Worm (Caenorhabditis elegans) whole organism, mixed stage, embryonic: ENCODE measurements around the gene irld-4.

Source experiments
- ces-1 ChIP-seq: fragments of 150-350 bp; optimal IDR thresholded peaks from 2 replicates; lab custom pipeline; 2014; ENCODE audit warnings: missing biosample characterization, missing genetic modification reagents, missing genetic modification characterization
- lin-13 ChIP-seq: fragments of 150-350 bp; optimal IDR thresholded peaks from 2 replicates; lab custom pipeline; 2014; ENCODE audit warnings: missing biosample characterization, missing genetic modification characterization
- lsy-2 ChIP-seq: fragments of 150-350 bp; optimal IDR thresholded peaks from 2 replicates; lab custom pipeline; 2014; ENCODE audit warnings: missing biosample characterization, missing genetic modification characterization
- mep-1 ChIP-seq: fragments of 150-350 bp; optimal IDR thresholded peaks from 2 replicates; lab custom pipeline; 2017; ENCODE audit warnings: missing biosample characterization, missing genetic modification reagents, missing genetic modification characterization, inconsistent platforms
- nhr-237 ChIP-seq: fragments of 150-350 bp; optimal IDR thresholded peaks from 2 replicates; lab custom pipeline; 2014; ENCODE audit warnings: missing biosample characterization, missing genetic modification characterization
- sem-2 ChIP-seq: fragments of 200-800 bp; sonication (Bioruptor generic); optimal IDR thresholded peaks from 2 replicates; lab custom pipeline; 2018; ENCODE audit warnings: mild to moderate bottlenecking, missing genetic modification characterization, missing compliant biosample characterization

DNA sequence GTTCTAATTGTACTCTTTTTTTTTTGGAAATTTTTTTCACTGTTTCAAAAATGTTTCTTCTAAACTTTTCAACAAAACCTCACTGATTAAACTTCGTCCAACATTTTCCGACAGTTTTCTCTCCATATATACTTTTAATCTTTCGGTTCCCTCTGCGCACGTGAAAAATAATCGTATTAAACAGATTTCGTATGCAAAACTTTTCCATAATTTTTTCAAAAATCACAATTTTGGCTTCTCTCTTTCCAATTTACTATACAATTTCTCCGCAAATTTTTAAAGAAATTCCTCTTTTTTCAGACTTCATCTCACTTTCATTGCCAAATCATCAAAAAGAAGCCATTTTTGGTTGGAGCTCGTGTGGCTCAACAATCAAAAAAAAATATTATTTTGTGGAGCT lies 16.6 kb upstream of the irld-4 start, which contains the start of gene dmd-6:
- TF ChIP-seq mep-1 (tag; lab: Kevin White, UChicago) (no peak), nhr-237 (tag; lab: Kevin White, UChicago) (no peak), lin-13 (tag; lab: Kevin White, UChicago) (no peak), lsy-2 (tag; lab: Kevin White, UChicago) (no peak), ces-1 (GFP tag; lab: Kevin White, UChicago) (no peak), sem-2 (no peak)
